Worm (Caenorhabditis elegans): ENCODE results near the gene unc-52.
A peak's percentile ranks its signal among the peaks of the same experiment; 100 is the strongest.

Gene unc-52

DNA sequence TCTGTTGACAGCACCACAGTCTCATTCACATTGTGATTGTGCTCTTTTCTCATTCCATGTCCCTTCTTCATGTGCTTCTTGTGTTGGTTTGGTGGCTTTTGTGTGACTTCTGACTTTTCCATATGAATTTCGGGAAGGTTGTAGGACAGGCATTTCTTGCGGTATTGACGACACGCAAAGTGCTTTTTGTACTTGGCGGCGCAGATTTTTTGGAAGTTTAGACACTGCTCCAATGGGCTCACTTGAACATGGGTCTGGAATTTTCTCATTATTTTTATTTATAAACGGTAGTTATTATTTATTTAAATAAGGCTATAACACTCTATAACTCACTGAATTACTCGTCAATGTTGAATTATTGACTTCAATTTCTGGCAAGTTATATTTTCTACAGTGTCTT lies 80.0 kb downstream of the unc-52 start:
- TF ChIP-seq lin-11 (tag; optimal IDR thresholded peaks at IDR 0.05) (no peak), C08G9.2 (tag; optimal IDR thresholded peaks at IDR 0.05) (no peak), hlh-15 (tag; optimal IDR thresholded peaks at IDR 0.05) (no peak), pha-2 (tag; optimal IDR thresholded peaks at IDR 0.05) (no peak), pros-1 (tag; optimal IDR thresholded peaks at IDR 0.05) (no peak), fkh-10 (GFP tag; optimal IDR thresholded peaks at IDR 0.05) (no peak), F13H6.1 (tag; optimal IDR thresholded peaks at IDR 0.05) (no peak), unc-3 (GFP tag; conservative IDR thresholded peaks at IDR 0.05) (no peak), unc-3 (tag; optimal IDR thresholded peaks at IDR 0.05) (no peak), sdc-2 (tag; optimal IDR thresholded peaks at IDR 0.05) (no peak), rnt-1 (tag; optimal IDR thresholded peaks at IDR 0.05) (no peak), elt-2 (tag; optimal IDR thresholded peaks at IDR 0.05) (no peak), ceh-24 (tag; optimal IDR thresholded peaks at IDR 0.05) (no peak), ceh-30 (tag; optimal IDR thresholded peaks at IDR 0.05) (no peak), T23F11.4 (GFP tag; optimal IDR thresholded peaks at IDR 0.05) (no peak), ahr-1 (tag; optimal IDR thresholded peaks at IDR 0.05) (no peak), ref-2 (tag; optimal IDR thresholded peaks at IDR 0.05) (no peak)

DNA sequence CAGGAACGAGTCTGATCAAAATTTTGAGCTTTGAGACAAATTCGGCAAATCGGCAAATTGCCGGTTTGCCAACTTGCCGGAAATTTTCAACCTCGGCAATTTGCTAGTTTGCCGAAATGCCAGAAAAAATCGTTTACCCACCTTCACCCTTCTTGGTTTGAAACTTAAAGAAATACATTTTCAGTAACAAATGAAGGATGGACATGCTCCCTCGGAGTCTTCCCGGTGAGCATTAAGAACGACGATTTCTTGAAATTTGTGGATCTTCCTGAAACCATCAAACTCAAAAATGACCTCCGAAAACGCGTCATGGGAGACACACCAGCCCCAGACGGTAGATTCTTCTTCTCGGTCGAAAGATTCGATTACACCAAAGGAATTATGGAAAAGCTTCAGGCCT lies 81.5 kb downstream of the unc-52 start:
- TF ChIP-seq unc-55 (GFP tag; optimal IDR thresholded peaks at IDR 0.05), result no peak
- no peak for TF ChIP-seq lin-11 (tag; optimal IDR thresholded peaks at IDR 0.05)
- no peak for TF ChIP-seq tbx-7 (tag; optimal IDR thresholded peaks at IDR 0.05)
- no peak for TF ChIP-seq pat-9 (tag; optimal IDR thresholded peaks at IDR 0.05)
- no peak for TF ChIP-seq ceh-31 (tag; optimal IDR thresholded peaks at IDR 0.05)
- no peak for TF ChIP-seq ceh-14 (tag; optimal IDR thresholded peaks at IDR 0.05)
- TF ChIP-seq fax-1 (tag; optimal IDR thresholded peaks at IDR 0.05), result no peak

DNA sequence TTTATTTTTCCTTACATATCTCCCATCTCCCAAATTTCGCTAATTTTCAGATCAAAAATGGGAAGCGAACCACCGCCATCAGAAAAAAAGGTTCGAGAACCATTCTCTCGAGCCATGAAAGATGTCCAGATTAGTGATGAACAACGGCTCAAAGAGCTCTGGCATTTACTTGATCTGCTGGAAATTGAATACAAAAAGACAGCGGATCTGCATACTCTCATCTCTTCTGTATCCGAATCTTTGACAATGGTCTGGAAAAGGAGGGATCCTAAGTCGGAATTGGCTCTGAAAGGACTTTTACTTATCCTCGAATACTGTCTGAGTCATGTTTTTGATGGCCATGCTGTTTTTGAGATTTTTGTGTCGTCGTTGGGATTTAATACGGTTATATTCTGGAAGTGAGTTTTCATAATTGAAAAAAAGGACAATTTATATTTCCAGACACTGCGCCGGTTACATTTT lies 83.4 kb downstream of the unc-52 start, which contains the start of gene tps-2:
Gene tps-2 (plus strand): TSS at position 51 of the 462 bp plus-strand sequence.
- TF ChIP-seq elt-2 (tag; optimal IDR thresholded peaks at IDR 0.05), result no peak
- no peak for TF ChIP-seq npax-4 (tag; optimal IDR thresholded peaks at IDR 0.05)
- TF ChIP-seq ztf-16 (tag; optimal IDR thresholded peaks at IDR 0.05), result no peak
- no peak for TF ChIP-seq tbx-2 (tag; optimal IDR thresholded peaks at IDR 0.05)
- no peak for TF ChIP-seq ceh-9 (tag; optimal IDR thresholded peaks at IDR 0.05)
- TF ChIP-seq fkh-10 (GFP tag; optimal IDR thresholded peaks at IDR 0.05), result no peak

DNA sequence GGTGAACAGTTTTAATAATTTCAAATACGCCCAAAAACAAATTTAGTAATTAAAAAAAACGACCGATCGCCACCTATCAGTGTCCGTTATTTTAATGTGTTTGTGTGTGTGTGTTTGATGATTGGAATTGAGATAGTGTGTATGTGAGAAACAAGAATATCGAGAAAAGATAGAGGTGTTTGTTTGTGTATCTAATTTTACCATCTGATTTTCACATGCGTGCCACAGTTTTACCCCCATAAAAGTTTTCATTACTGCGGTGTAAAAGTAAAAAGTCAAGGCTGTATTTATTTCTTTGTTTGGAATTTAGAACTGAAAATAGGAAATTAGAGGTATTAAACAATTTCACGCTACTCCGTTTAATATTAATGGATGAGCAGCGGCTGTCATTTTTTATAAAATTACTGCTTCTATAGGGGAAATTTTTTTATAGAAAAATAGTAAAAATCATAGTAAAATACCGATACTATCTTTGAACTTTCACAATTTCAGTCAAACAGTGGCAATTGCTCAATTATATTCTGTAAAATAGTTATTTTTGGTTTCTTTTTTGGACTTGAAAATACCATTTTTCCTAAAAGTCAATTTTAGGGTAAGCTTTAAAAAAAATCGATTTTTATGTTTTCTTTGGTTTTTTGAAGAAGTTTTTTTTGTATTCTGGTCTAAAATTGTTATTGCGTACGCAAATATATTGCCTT lies 84.2 kb downstream of the unc-52 start:
- TF ChIP-seq unc-55 (GFP tag; optimal IDR thresholded peaks at IDR 0.05), result no peak
- TF ChIP-seq elt-2 (tag; optimal IDR thresholded peaks at IDR 0.05), result peak; percentile 25

DNA sequence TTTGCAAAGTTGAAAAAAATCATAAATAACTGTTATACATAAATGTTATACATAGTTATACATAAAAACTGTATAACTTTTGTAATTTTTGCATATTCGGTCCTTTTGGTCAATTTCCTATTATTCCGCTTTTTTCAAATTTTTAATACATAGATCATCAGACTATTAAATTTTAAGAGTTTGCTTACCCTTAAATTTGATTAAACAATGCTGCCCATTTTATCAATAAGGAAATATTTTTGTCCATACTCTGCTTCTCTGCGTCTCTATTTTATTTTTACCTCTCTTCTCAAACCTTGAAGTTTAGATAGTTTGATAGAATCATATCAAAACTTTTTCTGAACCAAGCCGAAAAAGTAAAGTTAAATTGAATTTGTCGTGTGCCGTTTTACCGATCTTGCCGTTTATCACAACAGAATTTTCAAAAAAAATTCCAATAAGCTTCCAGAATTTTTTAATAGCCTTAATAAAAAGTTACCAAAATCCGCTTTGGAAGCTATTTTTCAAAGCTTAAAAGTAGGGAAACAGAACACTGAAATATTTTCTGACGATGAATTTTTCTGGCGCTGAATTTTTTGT lies 84.9 kb downstream of the unc-52 start:
- TF ChIP-seq hlh-8 (tag; optimal IDR thresholded peaks at IDR 0.05), result no peak
- no peak for TF ChIP-seq pqm-1 (tag; optimal IDR thresholded peaks at IDR 0.05)
- TF ChIP-seq elt-2 (tag; optimal IDR thresholded peaks at IDR 0.05), result no peak
- no peak for TF ChIP-seq Y22D7AL.16 (tag; optimal IDR thresholded peaks at IDR 0.05)
- TF ChIP-seq tbx-2 (tag; optimal IDR thresholded peaks at IDR 0.05), result no peak
- no peak for TF ChIP-seq C38D4.7 (GFP tag; optimal IDR thresholded peaks at IDR 0.05)
- no peak for TF ChIP-seq ceh-18 (tag; optimal IDR thresholded peaks at IDR 0.05)
- TF ChIP-seq odd-2 (tag; optimal IDR thresholded peaks at IDR 0.05), result no peak
- no peak for TF ChIP-seq unc-86 (tag; optimal IDR thresholded peaks at IDR 0.05)
- no peak for TF ChIP-seq ceh-22 (tag; optimal IDR thresholded peaks at IDR 0.05)
- TF ChIP-seq elt-4 (tag; optimal IDR thresholded peaks at IDR 0.05), result no peak
- TF ChIP-seq nfya-1 (tag; optimal IDR thresholded peaks at IDR 0.05), result no peak
- TF ChIP-seq hlh-6 (tag; optimal IDR thresholded peaks at IDR 0.05), result no peak
- no peak for TF ChIP-seq fax-1 (tag; optimal IDR thresholded peaks at IDR 0.05)
- TF ChIP-seq fkh-6 (tag; optimal IDR thresholded peaks at IDR 0.05), result no peak
- TF ChIP-seq ets-4 (tag; optimal IDR thresholded peaks at IDR 0.05), result no peak
- TF ChIP-seq sdc-2 (tag; optimal IDR thresholded peaks at IDR 0.05), result no peak
- no peak for TF ChIP-seq ceh-24 (tag; optimal IDR thresholded peaks at IDR 0.05)
- TF ChIP-seq dmd-4 (tag; optimal IDR thresholded peaks at IDR 0.05; ENCODE audit: borderline replicate concordance), result no peak
- TF ChIP-seq unc-42 (tag; optimal IDR thresholded peaks at IDR 0.05), result no peak
